Fruit fly (Drosophila melanogaster) whole organism, embryonic: ENCODE measurements around the gene CG12516.

Experiments
- Atf-2 ChIP-seq: fragments of 200-800 bp; sonication (Bioruptor generic); optimal IDR thresholded peaks from 2 replicates; lab custom pipeline; 2016; ENCODE audit warnings: missing biosample characterization, missing genetic modification characterization
- B-H1 ChIP-seq: fragments of 200-800 bp; sonication (Bioruptor generic); IDR thresholded peaks from 3 replicates; pipeline ENCODE4 v1.3.6; 2022; ENCODE audit warnings: missing biosample characterization, missing genetic modification characterization
- BEAF-32 ChIP-seq: fragments of 200-800 bp; sonication (Bioruptor generic); optimal IDR thresholded peaks from 3 replicates; lab custom pipeline; 2017; ENCODE audit warnings: missing biosample characterization, missing genetic modification characterization, mild to moderate bottlenecking, moderate library complexity, missing genetic modification reagents
- CG11456 ChIP-seq: fragments of 200-800 bp; sonication (Bioruptor generic); IDR thresholded peaks from 3 replicates; pipeline ENCODE4 v1.3.6; 2022; ENCODE audit warnings: missing biosample characterization, missing genetic modification characterization
- CG12299 ChIP-seq: fragments of 200-800 bp; sonication (Bioruptor generic); optimal IDR thresholded peaks from 2 replicates; lab custom pipeline; 2018; ENCODE audit warnings: missing biosample characterization, mild to moderate bottlenecking, missing genetic modification characterization
- CG12659 ChIP-seq: fragments of 200-800 bp; sonication (Bioruptor generic); optimal IDR thresholded peaks from 3 replicates; lab custom pipeline; 2017; ENCODE audit warnings: mild to moderate bottlenecking, missing biosample characterization, missing genetic modification reagents, missing genetic modification characterization
- CG14441 ChIP-seq: fragments of 200-800 bp; sonication (Bioruptor generic); IDR thresholded peaks from 2 replicates; pipeline ENCODE4 v1.3.6; 2022; ENCODE audit warnings: missing biosample characterization, missing genetic modification characterization
- CG14965 ChIP-seq: fragments of 200-800 bp; sonication (Bioruptor generic); optimal IDR thresholded peaks from 2 replicates; lab custom pipeline; 2016; ENCODE audit warnings: missing biosample characterization, missing genetic modification characterization, borderline replicate concordance
- CG15011 ChIP-seq: fragments of 200-800 bp; sonication (Bioruptor generic); optimal IDR thresholded peaks from 3 replicates; lab custom pipeline; 2018; ENCODE audit warnings: missing biosample characterization, mild to moderate bottlenecking, missing genetic modification characterization
- CG1792 ChIP-seq: fragments of 200-800 bp; sonication (Bioruptor generic); optimal IDR thresholded peaks from 2 replicates; lab custom pipeline; 2016; ENCODE audit warnings: missing biosample characterization, missing genetic modification characterization
- CG2129 ChIP-seq: fragments of 200-800 bp; sonication (Bioruptor generic); IDR thresholded peaks from 2 replicates; pipeline ENCODE4 v1.3.6; 2022; ENCODE audit warnings: missing biosample characterization, missing genetic modification characterization; ENCODE audit not compliant: partially characterized antibody
- CG2199 ChIP-seq: fragments of 200-800 bp; sonication (Bioruptor generic); IDR thresholded peaks from 3 replicates; pipeline ENCODE4 v1.3.6; 2022; ENCODE audit warnings: missing biosample characterization, missing genetic modification characterization
- CG30020 ChIP-seq: fragments of 200-800 bp; optimal IDR thresholded peaks from 2 replicates; lab custom pipeline; 2019; ENCODE audit warnings: missing biosample characterization, mild to moderate bottlenecking, missing genetic modification characterization, moderate library complexity
- CG5953 ChIP-seq: fragments of 200-800 bp; sonication (Bioruptor generic); IDR thresholded peaks from 2 replicates; pipeline ENCODE4 v1.3.6; 2022; ENCODE audit warnings: missing biosample characterization, missing genetic modification characterization
- CG6683 ChIP-seq: fragments of 200-800 bp; sonication (Bioruptor generic); optimal IDR thresholded peaks from 2 replicates; lab custom pipeline; 2017; ENCODE audit warnings: missing biosample characterization, mild to moderate bottlenecking, missing genetic modification characterization, missing genetic modification reagents
- CG6854 ChIP-seq: fragments of 200-800 bp; sonication (Bioruptor generic); optimal IDR thresholded peaks from 3 replicates; lab custom pipeline; 2017; ENCODE audit warnings: missing biosample characterization, mild to moderate bottlenecking, missing genetic modification characterization
- CG8359 ChIP-seq: fragments of 200-800 bp; sonication (Bioruptor generic); optimal IDR thresholded peaks from 2 replicates; lab custom pipeline; 2017; ENCODE audit warnings: missing biosample characterization, mild to moderate bottlenecking, missing genetic modification characterization, borderline replicate concordance
- CG9797 ChIP-seq: fragments of 200-800 bp; sonication (Bioruptor generic); optimal IDR thresholded peaks from 3 replicates; lab custom pipeline; 2018; ENCODE audit warnings: missing biosample characterization, mild to moderate bottlenecking, missing genetic modification characterization
- Camta ChIP-seq: fragments of 200-800 bp; sonication (Bioruptor generic); optimal IDR thresholded peaks from 2 replicates; lab custom pipeline; 2016; ENCODE audit warnings: missing biosample characterization, missing genetic modification characterization
- CrebB ChIP-seq: fragments of 200-800 bp; sonication (Bioruptor generic); optimal IDR thresholded peaks from 3 replicates; lab custom pipeline; 2018; ENCODE audit warnings: missing biosample characterization, mild to moderate bottlenecking, missing genetic modification characterization
- Gsc ChIP-seq: fragments of 200-800 bp; sonication (Bioruptor generic); IDR thresholded peaks from 2 replicates; pipeline ENCODE4 v1.3.6; 2022; ENCODE audit warnings: missing biosample characterization, missing genetic modification characterization
- H15 ChIP-seq: fragments of 200-800 bp; sonication (Bioruptor generic); IDR thresholded peaks from 3 replicates; pipeline ENCODE4 v1.3.6; 2022; ENCODE audit warnings: missing biosample characterization, missing genetic modification characterization
- Usf ChIP-seq: fragments of 200-800 bp; sonication (Bioruptor generic); optimal IDR thresholded peaks from 2 replicates; lab custom pipeline; 2017; ENCODE audit warnings: missing genotype, missing biosample characterization, missing genetic modification characterization
- ase ChIP-seq: fragments of 200-800 bp; sonication (Bioruptor generic); IDR thresholded peaks from 3 replicates; pipeline ENCODE4 v1.3.6; 2022; ENCODE audit warnings: missing biosample characterization, missing genetic modification characterization
- ato ChIP-seq: fragments of 200-800 bp; sonication (Bioruptor generic); IDR thresholded peaks from 2 replicates; pipeline ENCODE4 v1.3.6; 2022; ENCODE audit warnings: missing biosample characterization, missing genetic modification characterization; ENCODE audit not compliant: partially characterized antibody
- ci ChIP-seq: fragments of 200-800 bp; sonication (Bioruptor generic); IDR thresholded peaks from 3 replicates; pipeline ENCODE4 v1.3.6; 2022; ENCODE audit warnings: missing biosample characterization, missing genetic modification characterization
- crol ChIP-seq: fragments of 200-800 bp; sonication (Bioruptor generic); IDR thresholded peaks from 2 replicates; pipeline ENCODE4 v1.3.6; 2022; ENCODE audit warnings: missing biosample characterization, missing genetic modification characterization
- cwo ChIP-seq: fragments of 200-800 bp; sonication (Bioruptor generic); optimal IDR thresholded peaks from 3 replicates; lab custom pipeline; 2017; ENCODE audit warnings: missing biosample characterization, missing genetic modification characterization, mild to moderate bottlenecking, moderate library complexity, missing genetic modification reagents
- dan ChIP-seq: fragments of 200-800 bp; sonication (Bioruptor generic); IDR thresholded peaks from 2 replicates; pipeline ENCODE4 v1.3.6; 2022; ENCODE audit warnings: missing biosample characterization, missing genetic modification characterization
- esg ChIP-seq: fragments of 200-800 bp; sonication (Bioruptor generic); conservative IDR thresholded peaks from 2 replicates; pipeline ENCODE4 v1.3.6; 2022; ENCODE audit warnings: missing biosample characterization, missing genetic modification characterization
- eyg ChIP-seq: fragments of 200-800 bp; sonication (Bioruptor generic); optimal IDR thresholded peaks from 3 replicates; lab custom pipeline; 2016; ENCODE audit warnings: missing biosample characterization, missing genetic modification characterization
- fu2 ChIP-seq: fragments of 200-800 bp; sonication (Bioruptor generic); optimal IDR thresholded peaks from 2 replicates; lab custom pipeline; 2016; ENCODE audit warnings: missing biosample characterization, missing genetic modification characterization
- grn ChIP-seq: fragments of 200-800 bp; sonication (Bioruptor generic); optimal IDR thresholded peaks from 3 replicates; lab custom pipeline; 2017; ENCODE audit warnings: missing biosample characterization, missing genetic modification characterization
- gro ChIP-seq: fragments of 200-800 bp; sonication (Bioruptor generic); optimal IDR thresholded peaks from 2 replicates; lab custom pipeline; 2016; ENCODE audit warnings: missing biosample characterization, missing genetic modification characterization
- gsb-n ChIP-seq: fragments of 200-800 bp; sonication (Bioruptor generic); optimal IDR thresholded peaks from 3 replicates; lab custom pipeline; 2018; ENCODE audit warnings: missing biosample characterization, mild to moderate bottlenecking, missing genetic modification characterization
- insv ChIP-seq, 2 experiments: fragments of 200-800 bp; sonication (Bioruptor generic); optimal IDR thresholded peaks; 3 replicates each; lab custom pipeline; 2016 to 2018; ENCODE audit warnings: missing biosample characterization in 2 of 2, missing genetic modification characterization in 2 of 2
- knrl ChIP-seq: fragments of 200-800 bp; sonication (Bioruptor generic); IDR thresholded peaks from 3 replicates; pipeline ENCODE4 v1.3.6; 2022; ENCODE audit warnings: missing biosample characterization, missing genetic modification characterization; ENCODE audit not compliant: partially characterized antibody
- lbe ChIP-seq: fragments of 200-800 bp; sonication (Bioruptor generic); optimal IDR thresholded peaks from 2 replicates; lab custom pipeline; 2016; ENCODE audit warnings: missing biosample characterization, mild to moderate bottlenecking, missing genetic modification characterization
- lola ChIP-seq, 3 experiments: fragments of >200 bp in 2 of 3; fragments of 200-800 bp in 1 of 3; sonication (Bioruptor generic) in 1 of 3; optimal IDR thresholded peaks; 2 replicates each; lab custom pipeline; 2017 to 2019; ENCODE audit warnings: missing biosample characterization in 3 of 3, missing genetic modification characterization in 3 of 3, mild to moderate bottlenecking in 1 of 3, moderate library complexity in 1 of 3
- odd ChIP-seq: fragments of 200-800 bp; sonication (Bioruptor generic); optimal IDR thresholded peaks from 2 replicates; lab custom pipeline; 2017; ENCODE audit warnings: missing biosample characterization, mild to moderate bottlenecking, missing genetic modification characterization
- pan ChIP-seq, 4 experiments: fragments of >200 bp in 3 of 4; fragments of 200-800 bp in 1 of 4; sonication (Bioruptor generic) in 1 of 4; optimal IDR thresholded peaks in 3 of 4; IDR thresholded peaks in 1 of 4; 2 replicates each; pipeline versions ENCODE4 v1.3.6 to Lab custom; 2017 to 2022; ENCODE audit warnings: missing biosample characterization in 2 of 4, missing genetic modification characterization in 2 of 4, mixed read lengths in 1 of 4
- sim ChIP-seq: fragments of 200-800 bp; sonication (Bioruptor generic); IDR thresholded peaks from 2 replicates; pipeline ENCODE4 v1.3.6; 2022; ENCODE audit warnings: missing biosample characterization, missing genetic modification characterization
- sna ChIP-seq: fragments of 200-800 bp; sonication (Bioruptor generic); IDR thresholded peaks from 2 replicates; pipeline ENCODE4 v1.3.6; 2022; ENCODE audit warnings: missing biosample characterization, missing genetic modification characterization; ENCODE audit not compliant: partially characterized antibody
- so ChIP-seq: fragments of 200-800 bp; sonication (Bioruptor generic); IDR thresholded peaks from 3 replicates; pipeline ENCODE4 v1.3.6; 2022; ENCODE audit warnings: missing biosample characterization, missing genetic modification characterization
- tin ChIP-seq: fragments of 200-800 bp; sonication (Bioruptor generic); optimal IDR thresholded peaks from 3 replicates; lab custom pipeline; 2016; ENCODE audit warnings: missing biosample characterization, missing genetic modification characterization
- trh ChIP-seq: fragments of 200-800 bp; sonication (Bioruptor generic); optimal IDR thresholded peaks from 2 replicates; lab custom pipeline; 2016; ENCODE audit warnings: missing biosample characterization, missing genetic modification characterization
- unpg ChIP-seq: fragments of 200-800 bp; sonication (Bioruptor generic); optimal IDR thresholded peaks from 3 replicates; lab custom pipeline; 2018; ENCODE audit warnings: missing biosample characterization, mild to moderate bottlenecking, missing genetic modification characterization, moderate library complexity
- vfl ChIP-seq: fragments of 200-800 bp; sonication (Bioruptor generic); optimal IDR thresholded peaks from 2 replicates; lab custom pipeline; 2016; ENCODE audit warnings: missing biosample characterization, missing genetic modification characterization
- yki ChIP-seq: fragments of >200 bp; optimal IDR thresholded peaks from 3 replicates; lab custom pipeline; 2018

The CG12516 gene

DNA sequence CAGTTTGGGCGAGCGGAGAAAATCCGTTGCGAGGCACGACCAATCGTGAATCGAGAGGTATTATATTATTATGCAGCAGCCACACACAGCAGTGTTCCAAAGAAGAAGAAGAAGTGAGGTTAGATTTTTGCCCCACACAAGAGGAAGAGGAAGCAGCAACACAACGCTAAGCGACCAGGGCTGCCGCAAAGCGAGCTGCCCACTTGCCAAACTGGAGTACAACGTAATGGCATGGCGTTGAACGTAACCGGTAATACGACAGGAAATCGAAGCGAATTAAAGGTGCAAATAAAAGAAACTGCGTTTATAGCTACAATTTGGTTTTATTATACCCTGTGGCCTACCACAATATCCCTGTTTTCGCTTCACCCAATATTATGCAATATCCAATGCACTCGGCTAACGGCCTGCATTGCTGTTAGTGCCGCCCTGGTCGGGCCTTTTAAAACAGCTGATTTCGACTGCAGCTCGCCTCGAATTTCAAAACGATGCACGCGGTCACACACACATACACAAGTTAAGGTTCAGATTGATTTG lies 31.1 kb upstream of the CG12516 start (continued):
- TF ChIP-seq CG6683 (peak; percentile 59), crol (GFP tag; lab: Robert Waterston, UW) (0 out of 2 replicates have a peak, but pooled peaks have one; percentile 30), gsb-n (peak; percentile 63), eyg (peak; percentile 56), CG9797 (GFP tag; lab: Kevin White, UChicago) (peak; percentile 34), tin (GFP tag; lab: Kevin White, UChicago) (peak; percentile 68), cwo (GFP tag; lab: Kevin White, UChicago) (peak; percentile 47), CG1792 (GFP tag; lab: Kevin White, UChicago) (peak; percentile 67), dan (GFP tag; lab: Robert Waterston, UW) (peak; percentile 38; the same call in 1 of the 2 replicates), gro (GFP tag; lab: Kevin White, UChicago) (peak; percentile 75), CG14441 (GFP tag; lab: Robert Waterston, UW) (peak; percentile 52), odd (GFP tag; lab: Kevin White, UChicago) (peak; percentile 53), CG15011 (peak; percentile 36), unpg (GFP tag; lab: Kevin White, UChicago) (peak; percentile 75), so (GFP tag; lab: Robert Waterston, UW) (no peak; the same call in 2 of the 3 replicates), CG12299 (tag; lab: Kevin White, UChicago) (peak; percentile 65), sna (GFP tag; lab: Robert Waterston, UW) (no peak), lola (GFP tag; optimal IDR thresholded peaks at IDR 0.05; lab: Kevin White, UChicago) (peak in 1 of 3 experiments; percentile 84), vfl (GFP tag; lab: Kevin White, UChicago) (peak; percentile 64), Gsc (no peak), knrl (GFP tag; lab: Robert Waterston, UW) (peak; percentile 44; the same call in 2 of the 3 replicates), ato (no peak), CG14965 (GFP tag; lab: Kevin White, UChicago) (peak; percentile 20), CG12659 (GFP tag; lab: Kevin White, UChicago) (peak; percentile 78), Usf (peak; percentile 65), CG6854 (GFP tag; lab: Kevin White, UChicago) (no peak), CrebB (tag; lab: Kevin White, UChicago) (peak; percentile 70), B-H1 (GFP tag; lab: Robert Waterston, UW) (peak; percentile 58; the same call in 2 of the 3 replicates), sim (0 out of 2 replicates have a peak, but pooled peaks have one; percentile 9), CG30020 (peak; percentile 48), grn (peak; percentile 44), Camta (GFP tag; lab: Kevin White, UChicago) (peak; percentile 70), ci (peak; percentile 80), trh (GFP tag; lab: Kevin White, UChicago) (no peak), Atf-2 (GFP tag; lab: Kevin White, UChicago) (peak; percentile 65), ase (no peak), H15 (GFP tag; lab: Robert Waterston, UW) (peak; percentile 54; the same call in 1 of the 3 replicates), pan (optimal IDR thresholded peaks at IDR 0.05; lab: Kevin White, UChicago) (no peak), pan (GFP tag; optimal IDR thresholded peaks at IDR 0.05 in 1 of 2, IDR thresholded peaks at IDR 0.05 in 1 of 2) (peak in 1 of 2 experiments; percentile 58), CG2129 (GFP tag; lab: Robert Waterston, UW) (no peak), CG11456 (peak; percentile 74; the same call in 2 of the 3 replicates), fu2 (peak; percentile 33), CG5953 (GFP tag; lab: Robert Waterston, UW) (peak; percentile 51; the same call in 1 of the 2 replicates), BEAF-32 (GFP tag; lab: Kevin White, UChicago) (peak; percentile 50), insv (GFP tag; optimal IDR thresholded peaks at IDR 0.05; lab: Kevin White, UChicago) (peak in 1 of 2 experiments; percentile 73), CG8359 (no peak), yki (no peak), esg (peak; percentile 53), CG2199 (peak; percentile 75; the same call in 2 of the 3 replicates), lbe (GFP tag; lab: Kevin White, UChicago) (peak; percentile 51)
